Fruit fly (Drosophila melanogaster): ENCODE measurements around the gene CG14411.
A peak's percentile ranks its signal among the peaks of the same experiment; 100 is the strongest.

CG14411 gene

DNA sequence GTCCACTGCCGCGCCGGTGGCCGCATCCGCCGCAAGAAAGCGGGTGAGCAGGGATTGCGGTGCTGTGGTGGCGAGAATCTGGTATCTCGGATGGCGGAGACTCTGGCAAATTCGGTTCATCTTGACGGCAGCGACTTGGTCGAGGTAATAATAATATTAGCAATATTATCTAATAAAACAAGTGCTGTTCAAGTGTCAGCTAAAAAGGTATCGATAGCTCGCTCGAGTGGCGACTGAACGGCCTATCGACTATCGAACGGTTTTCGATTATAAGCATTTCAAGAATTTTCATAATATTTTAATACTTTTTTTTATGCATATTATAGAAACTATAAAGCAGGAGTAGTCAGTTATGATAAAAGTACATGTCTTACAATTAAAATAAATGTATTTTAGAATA, 5.5 kb downstream of the CG14411 start, which contains the start of gene Grx5 (continued):
- no peak for TF ChIP-seq cg (GFP tag; optimal IDR thresholded peaks at IDR 0.05)

DNA sequence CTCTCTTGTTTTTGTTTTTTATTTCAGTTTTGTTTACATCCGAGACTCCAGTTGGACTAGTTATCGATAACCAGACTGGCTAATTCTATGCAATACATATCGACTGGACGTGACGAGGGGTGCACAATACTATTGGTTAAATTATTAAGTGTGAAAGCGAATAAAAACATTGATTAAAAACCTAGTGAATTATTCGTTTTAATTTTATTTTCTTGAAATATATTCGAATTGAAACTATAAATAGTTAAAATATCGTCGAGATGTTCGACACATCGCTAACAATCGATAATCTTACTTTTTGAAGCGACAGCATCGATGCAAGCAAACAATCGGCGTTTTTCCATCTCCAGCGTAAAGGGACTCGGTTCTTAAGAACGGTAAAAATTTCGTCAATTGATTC, 6.6 kb downstream of the CG14411 start, which contains the start of the genes CG32590 and Flo2:
TSS of gene CG32590 (minus strand) at position 60 of the 400 bp plus-strand sequence.
TSS of gene Flo2 (plus strand) at position 330 of the 400 bp plus-strand sequence.
- TF ChIP-seq lilli (GFP tag; optimal IDR thresholded peaks at IDR 0.05) (peak; percentile 86), Ssrp (tag; optimal IDR thresholded peaks at IDR 0.05) (peak; percentile 66), CG10431 (GFP tag; optimal IDR thresholded peaks at IDR 0.05) (no peak), CG15479 (GFP tag; optimal IDR thresholded peaks at IDR 0.05) (no peak), Gug (GFP tag; IDR thresholded peaks at IDR 0.05) (peak; percentile 73), CG31365 (tag; optimal IDR thresholded peaks at IDR 0.05) (no peak), Vsx1 (GFP tag; optimal IDR thresholded peaks at IDR 0.05) (peak; percentile 72), tio (GFP tag; optimal IDR thresholded peaks at IDR 0.05) (no peak), NK7.1 (GFP tag; optimal IDR thresholded peaks at IDR 0.05) (peak; percentile 16), crc (GFP tag; optimal IDR thresholded peaks at IDR 0.05) (peak; percentile 9), gt (GFP tag; IDR thresholded peaks at IDR 0.05) (peak; percentile 66), NC2β (GFP tag; optimal IDR thresholded peaks at IDR 0.05) (peak; percentile 31), Hr51 (GFP tag; optimal IDR thresholded peaks at IDR 0.05) (peak; percentile 39 to 74), CG11093 (GFP tag; IDR thresholded peaks at IDR 0.05) (peak; percentile 52; the same call in 1 of the 3 replicates), zfh1 (GFP tag; IDR thresholded peaks at IDR 0.05) (peak; percentile 83), CG12942 (GFP tag; optimal IDR thresholded peaks at IDR 0.05) (peak; percentile 76), CG10979 (tag; optimal IDR thresholded peaks at IDR 0.05) (peak; percentile 45), CG3726 (GFP tag; IDR thresholded peaks at IDR 0.05) (no peak), ci (GFP tag; IDR thresholded peaks at IDR 0.05) (peak; percentile 83), Hsf (GFP tag; optimal IDR thresholded peaks at IDR 0.05) (peak; percentile 80), Nf-YC (tag; optimal IDR thresholded peaks at IDR 0.05) (peak; percentile 44), Dbx (GFP tag; IDR thresholded peaks at IDR 0.05) (peak; percentile 94), dysf (GFP tag; IDR thresholded peaks at IDR 0.05) (peak; percentile 52; the same call in 2 of the 3 replicates), CG3281 (GFP tag; optimal IDR thresholded peaks at IDR 0.05) (peak; percentile 17), oc (tag; optimal IDR thresholded peaks at IDR 0.05) (no peak), Lpt (GFP tag; optimal IDR thresholded peaks at IDR 0.05) (no peak), CG14860 (GFP tag; IDR thresholded peaks at IDR 0.05; ENCODE audit: partially characterized antibody) (peak; percentile 99), HmgZ (tag; optimal IDR thresholded peaks at IDR 0.05) (peak; percentile 69), chif (GFP tag; optimal IDR thresholded peaks at IDR 0.05) (peak; percentile 64 to 68), CG8359 (GFP tag; optimal IDR thresholded peaks at IDR 0.05; ENCODE audit: borderline replicate concordance) (no peak), CG7357 (GFP tag; IDR thresholded peaks at IDR 0.05) (peak; percentile 45; the same call in 1 of the 3 replicates), da (GFP tag; optimal IDR thresholded peaks at IDR 0.05) (peak; percentile 32), nau (GFP tag; optimal IDR thresholded peaks at IDR 0.05) (no peak), CG32532 (GFP tag; IDR thresholded peaks at IDR 0.05) (peak; percentile 90), caup (GFP tag; optimal IDR thresholded peaks at IDR 0.05; ENCODE audit: severe bottlenecking) (peak; percentile 48), unc-4 (GFP tag; IDR thresholded peaks at IDR 0.05; ENCODE audit: partially characterized antibody) (peak; percentile 98), psq (GFP tag; optimal IDR thresholded peaks at IDR 0.05) (peak; percentile 30), Chrac-16 (GFP tag; optimal IDR thresholded peaks at IDR 0.05) (peak; percentile 81), CG14014 (GFP tag; IDR thresholded peaks at IDR 0.05) (peak; percentile 67), mld (GFP tag; IDR thresholded peaks at IDR 0.05; ENCODE audit: partially characterized antibody) (peak; percentile 96), CG10543 (GFP tag; optimal IDR thresholded peaks at IDR 0.05) (peak; percentile 13), luna (GFP tag; optimal IDR thresholded peaks at IDR 0.05) (no peak), al (GFP tag; IDR thresholded peaks at IDR 0.05) (peak; percentile 81), D19A (tag; optimal IDR thresholded peaks at IDR 0.05) (peak; percentile 40), H2.0 (GFP tag; IDR thresholded peaks at IDR 0.05) (peak; percentile 80), Sox102F (GFP tag; optimal IDR thresholded peaks at IDR 0.05) (peak; percentile 77), Sry-β (GFP tag; optimal IDR thresholded peaks at IDR 0.05) (no peak)
